Fruit fly (Drosophila melanogaster): ENCODE results near the gene Sgt1.

Sgt1 gene

dm6 chr3R:8334982-8335381 is 29.9 kb upstream of the Sgt1 start:
- peak; percentile 8 for TF ChIP-seq Eip78C (GFP tag)
- no peak for TF ChIP-seq fd59A (GFP tag; optimal IDR thresholded peaks at IDR 0.05)
- TF ChIP-seq CG10631 (GFP tag; optimal IDR thresholded peaks at IDR 0.05): no peak
- TF ChIP-seq eg (GFP tag; IDR thresholded peaks at IDR 0.05): no peak

dm6 chr3R:8334471-8334783 is 29.4 kb upstream of the Sgt1 start:
- TF ChIP-seq pdm3 (GFP tag; optimal IDR thresholded peaks at IDR 0.05): no peak

- TF ChIP-seq CG6854 (GFP tag; optimal IDR thresholded peaks at IDR 0.05): peak; percentile 85
- peak; percentile 72 to 98 for TF ChIP-seq salr (GFP tag; optimal IDR thresholded peaks at IDR 0.05)
- TF ChIP-seq svp (GFP tag): peak; percentile 96
- peak; percentile 78 for TF ChIP-seq fkh (GFP tag; optimal IDR thresholded peaks at IDR 0.05)
- TF ChIP-seq Met (GFP tag; optimal IDR thresholded peaks at IDR 0.05): peak; percentile 91
- TF ChIP-seq CG3919 (GFP tag; optimal IDR thresholded peaks at IDR 0.05): peak; percentile 98
- TF ChIP-seq Hr39 (GFP tag; optimal IDR thresholded peaks at IDR 0.05): peak; percentile 84
- TF ChIP-seq fd85E (GFP tag; optimal IDR thresholded peaks at IDR 0.05): peak; percentile 60
- TF ChIP-seq CG10631 (GFP tag; optimal IDR thresholded peaks at IDR 0.05): peak; percentile 97
- TF ChIP-seq CG9139 (GFP tag; optimal IDR thresholded peaks at IDR 0.05): peak; percentile 89
- peak; percentile 87 for TF ChIP-seq Sox102F (GFP tag; optimal IDR thresholded peaks at IDR 0.05)
- peak; percentile 97 for TF ChIP-seq CG8119 (GFP tag; IDR thresholded peaks at IDR 0.05)
- peak; percentile 99 for TF ChIP-seq Eip78C (GFP tag)
- peak; percentile 96 for TF ChIP-seq CG6792 (GFP tag; optimal IDR thresholded peaks at IDR 0.05)
- peak; percentile 88 for TF ChIP-seq CG6163 (GFP tag; IDR thresholded peaks at IDR 0.05)
- TF ChIP-seq CG10669 (GFP tag; optimal IDR thresholded peaks at IDR 0.05): peak; percentile 95
- peak; percentile 94 for TF ChIP-seq CG15336 (GFP tag; IDR thresholded peaks at IDR 0.05)
- TF ChIP-seq esn (GFP tag; optimal IDR thresholded peaks at IDR 0.05): peak; percentile 94
- TF ChIP-seq CG11294 (GFP tag; IDR thresholded peaks at IDR 0.05): peak; percentile 87
- TF ChIP-seq vri (GFP tag; optimal IDR thresholded peaks at IDR 0.05): peak; percentile 64
- peak; percentile 95 for TF ChIP-seq dac (GFP tag; optimal IDR thresholded peaks at IDR 0.05)
- TF ChIP-seq Blimp-1 (GFP tag; optimal IDR thresholded peaks at IDR 0.05): peak; percentile 89
- peak; percentile 94 for TF ChIP-seq CG11762 (GFP tag; optimal IDR thresholded peaks at IDR 0.05; ENCODE audit: insufficient read depth)
- peak; percentile 98 for TF ChIP-seq OdsH (GFP tag; optimal IDR thresholded peaks at IDR 0.05)
- TF ChIP-seq CG6276 (GFP tag; optimal IDR thresholded peaks at IDR 0.05): peak; percentile 97
- peak; percentile 96 for TF ChIP-seq Lpt (GFP tag; optimal IDR thresholded peaks at IDR 0.05)
- TF ChIP-seq Hr4 (GFP tag; optimal IDR thresholded peaks at IDR 0.05): peak; percentile 97
- peak; percentile 93 for TF ChIP-seq CG7368 (GFP tag; optimal IDR thresholded peaks at IDR 0.05)
- peak; percentile 24 for TF ChIP-seq Eip93F (GFP tag; optimal IDR thresholded peaks at IDR 0.05)
- peak; percentile 95 for TF ChIP-seq net (GFP tag; optimal IDR thresholded peaks at IDR 0.05)
- TF ChIP-seq Ets21C (GFP tag; optimal IDR thresholded peaks at IDR 0.05): peak; percentile 82
- peak; percentile 95 for TF ChIP-seq dsx (GFP tag; optimal IDR thresholded peaks at IDR 0.05; ENCODE audit: poor library complexity, severe bottlenecking)
- TF ChIP-seq acj6 (GFP tag; optimal IDR thresholded peaks at IDR 0.05): peak; percentile 97
- peak; percentile 92 for TF ChIP-seq Gug (GFP tag; IDR thresholded peaks at IDR 0.05)
- peak; percentile 99 for TF ChIP-seq CG11902 (GFP tag; optimal IDR thresholded peaks at IDR 0.05)
- TF ChIP-seq ss (GFP tag; optimal IDR thresholded peaks at IDR 0.05): peak; percentile 93 to 97
- peak; percentile 95 for TF ChIP-seq Sox15 (GFP tag; optimal IDR thresholded peaks at IDR 0.05)
- TF ChIP-seq CG31627 (GFP tag; optimal IDR thresholded peaks at IDR 0.05): peak; percentile 90
- peak; percentile 91 for TF ChIP-seq eg (GFP tag; IDR thresholded peaks at IDR 0.05)
- peak; percentile 95 for TF ChIP-seq lz (GFP tag; optimal IDR thresholded peaks at IDR 0.05)
- peak; percentile 76 for TF ChIP-seq CG1621 (tag; optimal IDR thresholded peaks at IDR 0.05)
- TF ChIP-seq topi (GFP tag; optimal IDR thresholded peaks at IDR 0.05): peak; percentile 94
- peak; percentile 98 for TF ChIP-seq CG4318 (GFP tag; optimal IDR thresholded peaks at IDR 0.05)
- TF ChIP-seq Hr38 (GFP tag; optimal IDR thresholded peaks at IDR 0.05): no peak
- TF ChIP-seq CG16779 (tag; optimal IDR thresholded peaks at IDR 0.05): peak; percentile 91
Observed at dm6 chr3R:8333768-8334470, 28.8 kb upstream of the Sgt1 start, which contains the start of gene Poxm. Gene Poxm (minus strand): TSS chr3R:8333792.
